Fruit fly (Drosophila melanogaster): Measurements from ENCODE around the gene CG8916.

CG8916 gene

DNA sequence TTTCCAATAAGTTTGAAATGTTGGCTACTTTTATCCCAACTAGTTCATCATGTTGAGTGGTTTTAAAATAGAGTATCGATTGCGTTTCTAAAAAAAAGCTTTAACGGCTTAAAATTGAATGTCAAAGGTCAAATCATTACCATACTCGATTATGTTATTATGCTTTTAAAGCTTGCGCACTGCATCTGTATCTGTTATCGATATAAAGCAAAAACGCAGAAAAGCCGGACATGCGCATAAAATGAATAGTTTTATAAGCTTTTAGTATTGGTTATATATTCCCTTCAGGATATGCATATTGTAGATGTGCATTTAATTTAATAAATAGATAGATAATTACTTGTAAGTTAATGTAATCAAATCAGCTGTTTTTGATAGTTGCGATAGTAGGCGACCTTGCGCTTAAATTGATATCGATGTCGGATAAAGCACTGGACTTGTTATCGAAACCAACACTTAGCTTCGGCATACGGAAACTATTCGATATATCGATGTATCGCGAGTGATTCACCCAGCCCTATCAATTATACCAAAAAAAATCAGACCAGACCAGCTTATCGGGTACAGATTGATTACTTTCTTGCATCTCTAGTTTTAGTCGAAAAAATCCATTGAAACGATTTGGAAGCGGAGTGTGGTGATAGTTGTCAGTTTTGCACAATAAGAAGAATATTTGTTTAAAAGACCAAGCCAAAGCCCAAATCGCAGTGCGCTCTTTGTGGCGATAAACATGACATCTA lies 30.0 kb upstream of the CG8916 start, which contains the start of gene shi (continued):
- TF ChIP-seq trem (tag; optimal IDR thresholded peaks at IDR 0.05) (peak; percentile 65), CG9609 (GFP tag; optimal IDR thresholded peaks at IDR 0.05) (no peak), Sox100B (GFP tag; optimal IDR thresholded peaks at IDR 0.05) (no peak), CG5245 (GFP tag; optimal IDR thresholded peaks at IDR 0.05) (no peak), bbx (GFP tag; IDR thresholded peaks at IDR 0.05; ENCODE audit: partially characterized antibody) (peak; percentile 99), CG2889 (GFP tag; IDR thresholded peaks at IDR 0.05) (no peak), CG17186 (GFP tag; optimal IDR thresholded peaks at IDR 0.05) (peak; percentile 80), D19B (GFP tag; optimal IDR thresholded peaks at IDR 0.05) (no peak), CG17361 (GFP tag; IDR thresholded peaks at IDR 0.05) (peak; percentile 26; the same call in 1 of the 3 replicates), grn (GFP tag; optimal IDR thresholded peaks at IDR 0.05) (peak; percentile 52), CG8478 (optimal IDR thresholded peaks at IDR 0.05) (no peak), crol (GFP tag; IDR thresholded peaks at IDR 0.05) (no peak), Scr (GFP tag; IDR thresholded peaks at IDR 0.05; ENCODE audit: partially characterized antibody) (peak; percentile 96), CTCF (GFP tag; optimal IDR thresholded peaks at IDR 0.05) (no peak), CG13775 (GFP tag; optimal IDR thresholded peaks at IDR 0.05) (no peak), vnd (GFP tag; IDR thresholded peaks at IDR 0.05; ENCODE audit: partially characterized antibody) (peak; percentile 99), cas (GFP tag; IDR thresholded peaks at IDR 0.05) (no peak), br (optimal IDR thresholded peaks at IDR 0.05) (no peak), HmgZ (tag; optimal IDR thresholded peaks at IDR 0.05) (peak; percentile 73), CG3163 (GFP tag; optimal IDR thresholded peaks at IDR 0.05) (no peak), Side (GFP tag; optimal IDR thresholded peaks at IDR 0.05) (no peak), YL-1 (GFP tag; optimal IDR thresholded peaks at IDR 0.05) (no peak), CG6791 (GFP tag; IDR thresholded peaks at IDR 0.05; ENCODE audit: partially characterized antibody) (peak; percentile 99), wdn (GFP tag; IDR thresholded peaks at IDR 0.05) (no peak), ERR (GFP tag; optimal IDR thresholded peaks at IDR 0.05) (no peak), Adf1 (GFP tag; IDR thresholded peaks at IDR 0.05) (no peak), gcm2 (GFP tag; optimal IDR thresholded peaks at IDR 0.05) (no peak), gsb (GFP tag; IDR thresholded peaks at IDR 0.05) (no peak), crc (GFP tag; optimal IDR thresholded peaks at IDR 0.05) (no peak), CG6272 (GFP tag; IDR thresholded peaks at IDR 0.05) (no peak), CG8089 (GFP tag; optimal IDR thresholded peaks at IDR 0.05) (no peak), toy (GFP tag; IDR thresholded peaks at IDR 0.05) (no peak), Awh (GFP tag; IDR thresholded peaks at IDR 0.05) (no peak), nmo (GFP tag; optimal IDR thresholded peaks at IDR 0.05) (peak; percentile 62), CG12942 (GFP tag; optimal IDR thresholded peaks at IDR 0.05) (no peak), gcm (GFP tag; optimal IDR thresholded peaks at IDR 0.05) (no peak), kni (GFP tag; optimal IDR thresholded peaks at IDR 0.05) (peak; percentile 19), sqz (GFP tag; optimal IDR thresholded peaks at IDR 0.05) (peak; percentile 50), CG31224 (GFP tag; IDR thresholded peaks at IDR 0.05) (no peak), kay (GFP tag; optimal IDR thresholded peaks at IDR 0.05) (peak; percentile 18), CrebB (tag; optimal IDR thresholded peaks at IDR 0.05) (peak; percentile 32), CG15514 (GFP tag; optimal IDR thresholded peaks at IDR 0.05) (peak; percentile 60), CG30403 (GFP tag; optimal IDR thresholded peaks at IDR 0.05) (no peak), Oli (tag; optimal IDR thresholded peaks at IDR 0.05) (no peak), CG10321 (GFP tag; IDR thresholded peaks at IDR 0.05) (no peak), Med (GFP tag) (peak; percentile 89), CG3838 (GFP tag; optimal IDR thresholded peaks at IDR 0.05) (no peak), tll (GFP tag; optimal IDR thresholded peaks at IDR 0.05) (no peak), CG10979 (tag; optimal IDR thresholded peaks at IDR 0.05) (peak; percentile 1), CG11560 (tag; IDR thresholded peaks at IDR 0.05) (peak; percentile 95), CG30020 (tag; optimal IDR thresholded peaks at IDR 0.05) (peak; percentile 84), tgo (GFP tag; IDR thresholded peaks at IDR 0.05) (no peak)

Data from whole organism, embryonic.